Worm (Caenorhabditis elegans) whole organism, midembryonic: ENCODE results near the gene C09G1.4.

Experiments
- flt-1 ChIP-seq: fragments of 200-800 bp; sonication (Bioruptor generic); IDR thresholded peaks from 2 replicates; pipeline ENCODE4 v1.3.6; 2022; ENCODE audit warnings: missing genetic modification characterization, missing compliant biosample characterization
- ref-1 ChIP-seq: fragments of 200-800 bp; sonication (Bioruptor generic); conservative IDR thresholded peaks from 2 replicates; pipeline ENCODE4 v1.3.6; 2022; ENCODE audit warnings: missing genetic modification reagents, missing genetic modification characterization, missing compliant biosample characterization

- TF ChIP-seq flt-1 (GFP tag; lab: Robert Waterston, UW) (no peak), ref-1 (GFP tag; lab: Robert Waterston, UW) (no peak)
Measured at ce11 chrX:15951194-15951593, 55.2 kb downstream of the C09G1.4 start, which contains the start of gene col-186.
